Fruit fly (Drosophila melanogaster) whole organism, wandering third instar larva: ENCODE results near the gene CG10700.

Experiments used
- Abd-B ChIP-seq: fragments of >200 bp; optimal IDR thresholded peaks from 2 replicates; lab custom pipeline; 2017; ENCODE audit warnings: missing biosample characterization, missing genetic modification characterization
- CG32264 ChIP-seq: fragments of 200-800 bp; sonication (Bioruptor generic); optimal IDR thresholded peaks from 2 replicates; lab custom pipeline; 2016; ENCODE audit warnings: missing biosample characterization, missing genetic modification characterization
- CG9705 ChIP-seq: fragments of 200-800 bp; sonication (Bioruptor generic); optimal IDR thresholded peaks from 2 replicates; lab custom pipeline; 2018; ENCODE audit warnings: missing biosample characterization, mild to moderate bottlenecking, missing genetic modification characterization
- CrebA ChIP-seq: fragments of 200-800 bp; sonication (Bioruptor generic); optimal IDR thresholded peaks from 2 replicates; lab custom pipeline; 2016; ENCODE audit warnings: missing biosample characterization, mild to moderate bottlenecking, missing genetic modification characterization, borderline replicate concordance
- Dfd ChIP-seq: fragments of >200 bp; optimal IDR thresholded peaks from 2 replicates; lab custom pipeline; 2017; ENCODE audit warnings: missing biosample characterization, missing genetic modification characterization
- Dif ChIP-seq: fragments of 200-275, 200-300 bp; sonication (Bioruptor generic); optimal IDR thresholded peaks from 2 replicates; lab custom pipeline; 2018; ENCODE audit warnings: missing biosample characterization, missing genetic modification characterization; ENCODE audit not compliant: partially characterized antibody
- GATAd ChIP-seq: sonication (Bioruptor generic); optimal IDR thresholded peaks from 2 replicates; lab custom pipeline; 2016; ENCODE audit warnings: missing biosample characterization, missing genetic modification characterization
- HLH106 ChIP-seq: fragments of 200-800 bp; optimal IDR thresholded peaks from 3 replicates; lab custom pipeline; 2019; ENCODE audit warnings: missing biosample characterization, mild to moderate bottlenecking, missing genetic modification characterization, moderate library complexity
- Hnf4 ChIP-seq: fragments of 200-800 bp; sonication (Bioruptor generic); optimal IDR thresholded peaks from 2 replicates; lab custom pipeline; 2016; ENCODE audit warnings: missing biosample characterization, mild to moderate bottlenecking, missing genetic modification characterization
- Hr78 ChIP-seq: fragments of >200 bp; optimal IDR thresholded peaks from 2 replicates; lab custom pipeline; 2017; ENCODE audit warnings: missing biosample characterization, missing genetic modification characterization
- Hr83 ChIP-seq: fragments of 200-300 bp; sonication (Bioruptor generic); optimal IDR thresholded peaks from 2 replicates; lab custom pipeline; 2016; ENCODE audit warnings: missing biosample characterization, mild to moderate bottlenecking, missing genetic modification characterization, moderate library complexity; ENCODE audit not compliant: poor library complexity, severe bottlenecking
- Jra ChIP-seq: sonication (Bioruptor generic); optimal IDR thresholded peaks from 2 replicates; lab custom pipeline; 2016; ENCODE audit warnings: missing biosample characterization, missing genetic modification characterization
- Mio ChIP-seq: sonication (Bioruptor generic); optimal IDR thresholded peaks from 2 replicates; lab custom pipeline; 2016; ENCODE audit warnings: missing biosample characterization, missing genetic modification characterization
- Myc ChIP-seq: fragments of >200 bp; optimal IDR thresholded peaks from 2 replicates; lab custom pipeline; 2017
- N ChIP-seq: fragments of >200 bp; optimal IDR thresholded peaks from 2 replicates; lab custom pipeline; 2018; ENCODE audit warnings: missing biosample characterization, missing external identifiers, missing genetic modification characterization
- OdsH ChIP-seq: fragments of 200-800 bp; sonication (Bioruptor generic); optimal IDR thresholded peaks from 2 replicates; lab custom pipeline; 2016; ENCODE audit warnings: missing biosample characterization, mild to moderate bottlenecking, missing genetic modification characterization
- Rel ChIP-seq, 2 experiments: fragments of 200-800 bp; sonication (Bioruptor generic) in 1 of 2; optimal IDR thresholded peaks; 2 replicates in 1 of 2; 3 replicates in 1 of 2; lab custom pipeline; 2016 to 2019; ENCODE audit warnings: mild to moderate bottlenecking in 2 of 2, missing biosample characterization in 2 of 2, missing genetic modification characterization in 2 of 2, moderate library complexity in 1 of 2
- Sp1 ChIP-seq: fragments of 200-800 bp; sonication (Bioruptor generic); optimal IDR thresholded peaks from 3 replicates; lab custom pipeline; 2019; ENCODE audit warnings: missing biosample characterization, mild to moderate bottlenecking, missing genetic modification characterization, moderate library complexity
- Vsx2 ChIP-seq: fragments of 200-300, 225-300 bp; sonication (Bioruptor generic); optimal IDR thresholded peaks from 2 replicates; lab custom pipeline; 2018; ENCODE audit warnings: missing biosample characterization, missing genetic modification characterization; ENCODE audit not compliant: partially characterized antibody
- br ChIP-seq: fragments of 200-800 bp; sonication (Bioruptor generic); optimal IDR thresholded peaks from 2 replicates; lab custom pipeline; 2016; ENCODE audit warnings: missing biosample characterization, missing genetic modification characterization
- brk ChIP-seq: fragments of 200-800 bp; sonication (Bioruptor generic); optimal IDR thresholded peaks from 2 replicates; lab custom pipeline; 2016; ENCODE audit warnings: missing biosample characterization, mild to moderate bottlenecking, missing genetic modification characterization
- dl ChIP-seq, 2 experiments: fragments of 175-275, 200-275 bp in 1 of 2; fragments of 200-275 bp in 1 of 2; sonication (Bioruptor generic); optimal IDR thresholded peaks; lab custom pipeline; 2018; ENCODE audit warnings: mild to moderate bottlenecking in 2 of 2, missing biosample characterization in 2 of 2, missing genetic modification characterization in 2 of 2, moderate library complexity in 2 of 2; ENCODE audit not compliant: partially characterized antibody in 2 of 2, insufficient read depth in 1 of 2
- dmrt93B ChIP-seq: fragments of 200-800 bp; sonication (Bioruptor generic); optimal IDR thresholded peaks from 2 replicates; lab custom pipeline; 2018; ENCODE audit warnings: missing biosample characterization, mild to moderate bottlenecking, missing genetic modification characterization
- dsf ChIP-seq: sonication (Bioruptor generic); optimal IDR thresholded peaks from 2 replicates; lab custom pipeline; 2016; ENCODE audit warnings: missing biosample characterization, missing genetic modification characterization, borderline replicate concordance
- ey ChIP-seq: fragments of 200-800 bp; sonication (Bioruptor generic); optimal IDR thresholded peaks from 2 replicates; lab custom pipeline; 2016; ENCODE audit warnings: missing biosample characterization, missing genetic modification characterization
- foxo ChIP-seq, 2 experiments: fragments of 200-800 bp; sonication (Bioruptor generic); optimal IDR thresholded peaks; 2 replicates in 1 of 2; 3 replicates in 1 of 2; lab custom pipeline; 2016 to 2017; ENCODE audit warnings: missing biosample characterization in 2 of 2, missing genetic modification characterization in 2 of 2
- fru ChIP-seq: fragments of 200-800 bp; sonication (Bioruptor generic); optimal IDR thresholded peaks from 3 replicates; lab custom pipeline; 2016; ENCODE audit warnings: missing biosample characterization, mild to moderate bottlenecking, missing genetic modification characterization
- jim ChIP-seq: fragments of 175-275, 200-325 bp; sonication (Bioruptor generic); optimal IDR thresholded peaks from 2 replicates; lab custom pipeline; 2016; ENCODE audit warnings: missing biosample characterization, mild to moderate bottlenecking, missing genetic modification characterization
- lola ChIP-seq: fragments of >200 bp; optimal IDR thresholded peaks from 2 replicates; lab custom pipeline; 2017; ENCODE audit warnings: missing biosample characterization, missing genetic modification characterization
- pan ChIP-seq: fragments of >200 bp; optimal IDR thresholded peaks from 2 replicates; lab custom pipeline; 2017
- psq ChIP-seq: fragments of 200-800 bp; sonication (Bioruptor generic); optimal IDR thresholded peaks from 3 replicates; lab custom pipeline; 2017; ENCODE audit warnings: missing biosample characterization, mild to moderate bottlenecking, missing genetic modification characterization, moderate library complexity
- rgr ChIP-seq: fragments of 200-800 bp; sonication (Bioruptor generic); optimal IDR thresholded peaks from 3 replicates; lab custom pipeline; 2016; ENCODE audit warnings: missing biosample characterization, mild to moderate bottlenecking, missing genetic modification characterization
- sv ChIP-seq: fragments of 200-800 bp; sonication (Bioruptor generic); optimal IDR thresholded peaks from 3 replicates; lab custom pipeline; 2016; ENCODE audit warnings: missing biosample characterization, missing genetic modification characterization
- woc ChIP-seq: sonication (Bioruptor generic); optimal IDR thresholded peaks from 2 replicates; lab custom pipeline; 2016; ENCODE audit warnings: missing biosample characterization, mild to moderate bottlenecking, missing genetic modification characterization

Gene CG10700

DNA sequence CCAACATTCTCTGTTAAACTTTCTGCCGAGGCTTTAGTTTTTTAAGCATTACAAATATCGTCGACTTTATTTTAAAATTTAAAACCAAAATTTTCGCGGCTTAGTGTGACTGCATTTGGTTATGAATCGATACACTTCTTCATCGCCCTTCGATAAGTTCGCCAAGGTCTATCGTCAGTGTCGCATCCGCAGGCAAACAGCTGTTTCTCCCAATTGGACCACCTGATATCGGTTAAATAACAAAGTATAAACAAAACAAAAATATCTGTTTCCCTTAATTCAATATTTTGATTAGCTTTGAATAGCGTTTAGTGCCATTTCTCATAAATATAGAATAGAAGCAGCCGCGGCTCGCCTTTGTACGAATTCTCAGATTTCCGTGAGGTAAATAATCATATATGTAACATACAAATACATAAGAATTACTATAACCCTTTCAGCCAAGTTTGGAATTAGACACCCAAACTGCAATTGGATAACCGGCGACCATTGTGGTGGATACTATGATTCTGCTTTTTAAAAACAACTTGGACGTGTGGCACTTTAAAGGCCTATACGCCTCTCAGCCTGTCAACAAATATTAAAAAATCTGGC is 35.5 kb upstream of the CG10700 start, which contains the start of gene CG10561:
CG10561 (plus strand) TSS at position 219 of the 594 bp plus-strand sequence.
- TF ChIP-seq Rel (GFP tag; optimal IDR thresholded peaks at IDR 0.05; lab: Kevin White, UChicago) (no peak), Rel (tag; optimal IDR thresholded peaks at IDR 0.05; lab: Kevin White, UChicago) (peak; percentile 18), lola (GFP tag; lab: Kevin White, UChicago) (no peak), jim (no peak), br (GFP tag; lab: Kevin White, UChicago) (no peak)

DNA sequence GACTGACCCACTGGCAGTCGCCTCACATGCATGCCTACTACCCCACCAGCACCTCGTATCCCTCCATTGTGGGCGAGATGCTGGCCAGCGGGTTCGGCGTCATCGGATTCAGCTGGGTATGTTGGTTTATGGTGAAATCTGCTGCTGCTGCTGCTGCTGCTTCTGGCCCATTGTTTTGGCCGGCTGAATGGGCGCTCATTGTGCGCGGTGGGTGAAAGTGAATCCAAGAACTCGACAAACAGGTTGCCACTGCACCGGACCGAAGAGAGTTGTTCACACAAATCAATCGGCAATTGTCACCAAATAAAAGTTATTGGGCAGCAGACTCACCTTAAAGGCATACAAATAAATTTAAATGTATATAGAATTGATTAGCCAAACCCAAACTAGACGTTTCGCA is 33.4 kb upstream of the CG10700 start:
- TF ChIP-seq Hr78 (no peak), Rel (GFP tag; optimal IDR thresholded peaks at IDR 0.05; lab: Kevin White, UChicago) (no peak), Rel (tag; optimal IDR thresholded peaks at IDR 0.05; lab: Kevin White, UChicago) (no peak), Mio (no peak), br (GFP tag; lab: Kevin White, UChicago) (no peak), dsf (GFP tag; lab: Kevin White, UChicago) (no peak), Dif (no peak), brk (no peak), foxo (GFP tag; optimal IDR thresholded peaks at IDR 0.05; lab: Kevin White, UChicago) (no peak), CrebA (GFP tag; lab: Kevin White, UChicago) (no peak), CG32264 (no peak), Sp1 (GFP tag; lab: Kevin White, UChicago) (no peak)

DNA sequence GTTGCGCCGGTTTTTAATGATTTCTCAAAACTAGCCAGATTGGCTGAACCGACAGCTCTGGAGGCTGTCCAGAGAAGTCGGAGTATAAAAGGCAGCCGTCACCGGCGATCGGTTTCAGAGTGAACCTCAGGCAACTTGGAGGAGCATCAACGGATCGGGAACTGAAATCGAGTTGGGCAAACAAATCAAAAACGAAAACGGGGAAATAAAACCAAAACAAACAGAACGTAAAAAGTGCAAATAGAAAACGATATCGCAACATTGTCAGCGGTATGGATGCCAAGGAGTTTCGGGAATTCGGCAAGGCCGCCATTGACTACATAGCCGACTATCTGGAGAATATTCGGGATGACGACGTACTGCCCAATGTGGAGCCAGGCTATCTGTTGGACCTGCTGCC is 32.9 kb upstream of the CG10700 start:
- TF ChIP-seq sv (GFP tag; lab: Kevin White, UChicago) (no peak), pan (lab: Kevin White, UChicago) (no peak), Hr83 (GFP tag; lab: Kevin White, UChicago) (no peak), dl (GFP tag; optimal IDR thresholded peaks at IDR 0.05; lab: Kevin White, UChicago; ENCODE audit: insufficient read depth in 1 of 2, partially characterized antibody in 2 of 2) (no peak), HLH106 (tag; lab: Kevin White, UChicago) (no peak), dmrt93B (GFP tag; lab: Kevin White, UChicago) (no peak), Vsx2 (GFP tag; lab: Kevin White, UChicago) (no peak), CrebA (GFP tag; lab: Kevin White, UChicago) (no peak), OdsH (no peak), Mio (no peak), Jra (GFP tag; lab: Kevin White, UChicago) (no peak), N (no peak), br (GFP tag; lab: Kevin White, UChicago) (no peak), Hr78 (no peak), dsf (GFP tag; lab: Kevin White, UChicago) (no peak), Hnf4 (GFP tag; lab: Kevin White, UChicago) (no peak), CG9705 (GFP tag; lab: Kevin White, UChicago) (no peak), ey (GFP tag; lab: Kevin White, UChicago) (no peak), rgr (GFP tag; lab: Kevin White, UChicago) (no peak), woc (GFP tag; lab: Kevin White, UChicago) (no peak)

DNA sequence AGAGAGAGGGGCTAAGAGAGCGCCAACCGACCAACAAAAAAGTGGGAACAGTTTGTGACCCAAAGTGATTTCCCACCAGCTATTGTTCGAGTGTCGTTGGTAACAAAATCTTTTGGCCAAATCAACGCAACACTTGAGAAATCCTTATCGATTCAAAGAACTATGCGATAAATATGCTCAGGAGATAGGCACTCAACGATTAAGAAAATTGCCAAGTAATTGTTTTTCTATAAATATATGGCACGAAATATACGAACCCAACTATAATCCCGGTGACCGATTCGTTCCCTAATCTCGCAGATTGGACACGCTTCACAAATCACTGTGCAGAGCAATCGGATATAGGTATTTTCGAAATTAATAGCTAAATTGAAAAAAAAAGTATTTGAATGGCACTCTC is 32.3 kb upstream of the CG10700 start:
- no peak for TF ChIP-seq GATAd (GFP tag; lab: Kevin White, UChicago)
- TF ChIP-seq Hr78 = no peak
- no peak for TF ChIP-seq Abd-B (GFP tag; lab: Kevin White, UChicago)
- TF ChIP-seq rgr (GFP tag; lab: Kevin White, UChicago) = no peak
- no peak for TF ChIP-seq br (GFP tag; lab: Kevin White, UChicago)
- TF ChIP-seq Myc = peak; percentile 36
- no peak for TF ChIP-seq ey (GFP tag; lab: Kevin White, UChicago)

dm6 chr2L:19109625-19110204 is 30.9 kb upstream of the CG10700 start, which contains the start of gene amd:
amd (plus strand) TSS chr2L:19110154.
- no peak for TF ChIP-seq CrebA (GFP tag; lab: Kevin White, UChicago)
- TF ChIP-seq psq (GFP tag; lab: Kevin White, UChicago) = no peak
- TF ChIP-seq fru = no peak
- TF ChIP-seq brk = no peak
- TF ChIP-seq Dfd (GFP tag; lab: Kevin White, UChicago) = no peak
- no peak for TF ChIP-seq Sp1 (GFP tag; lab: Kevin White, UChicago)
- no peak for TF ChIP-seq sv (GFP tag; lab: Kevin White, UChicago)
- no peak for TF ChIP-seq HLH106 (tag; lab: Kevin White, UChicago)
- no peak for TF ChIP-seq CG9705 (GFP tag; lab: Kevin White, UChicago)
- no peak for TF ChIP-seq lola (GFP tag; lab: Kevin White, UChicago)
